Fruit fly (Drosophila melanogaster) Kc167 (cell line): Measurements from ENCODE around the gene CG13465.

Experiments
- Myc ChIP-seq: fragments of >200 bp; optimal IDR thresholded peaks from 2 replicates; lab custom pipeline; 2017; ENCODE audit warnings: missing external identifiers
- Sin3A ChIP-seq: fragments of >200 bp; optimal IDR thresholded peaks from 2 replicates; lab custom pipeline; 2018; ENCODE audit warnings: missing external identifiers
- h ChIP-seq: fragments of >200 bp; optimal IDR thresholded peaks from 3 replicates; lab custom pipeline; 2018; ENCODE audit warnings: missing external identifiers
- insv ChIP-seq: fragments of >200 bp; optimal IDR thresholded peaks from 3 replicates; lab custom pipeline; 2018; ENCODE audit warnings: missing external identifiers
- psq ChIP-seq: fragments of >200 bp; optimal IDR thresholded peaks from 2 replicates; lab custom pipeline; 2017; ENCODE audit warnings: missing external identifiers
- ttk ChIP-seq: sonication (Bioruptor generic); optimal IDR thresholded peaks from 2 replicates; lab custom pipeline; 2017; ENCODE audit warnings: missing external identifiers

Gene CG13465

dm6 chr3L:14944231-14944630 is at the start of gene CG13465:
Gene CG13465, minus strand, starts transcription at chr3L:14944331.
- no peak for TF ChIP-seq Sin3A (lab: Kevin White, UChicago)
- TF ChIP-seq psq (lab: Kevin White, UChicago), result no peak
- TF ChIP-seq h, result no peak
- no peak for TF ChIP-seq insv (lab: Kevin White, UChicago)
- TF ChIP-seq Myc (lab: Kevin White, UChicago), result no peak
- no peak for TF ChIP-seq ttk (lab: Kevin White, UChicago)

- TF ChIP-seq Myc (lab: Kevin White, UChicago) (no peak), insv (lab: Kevin White, UChicago) (no peak), Sin3A (lab: Kevin White, UChicago) (no peak), h (no peak), ttk (lab: Kevin White, UChicago) (no peak), psq (lab: Kevin White, UChicago) (no peak)
Measured at dm6 chr3L:14992807-14993206, 48.7 kb upstream of the CG13465 start.

- TF ChIP-seq ttk (lab: Kevin White, UChicago) (no peak), Sin3A (lab: Kevin White, UChicago) (no peak), h (no peak), psq (lab: Kevin White, UChicago) (no peak), Myc (lab: Kevin White, UChicago) (no peak), insv (lab: Kevin White, UChicago) (no peak)
Measured at dm6 chr3L:14992025-14992424, 47.9 kb upstream of the CG13465 start, which contains the start of gene Zip71B. Gene Zip71B, plus strand, starts transcription at chr3L:14992289.

- TF ChIP-seq psq (lab: Kevin White, UChicago) (no peak), ttk (lab: Kevin White, UChicago) (no peak), insv (lab: Kevin White, UChicago) (no peak), Sin3A (lab: Kevin White, UChicago) (no peak), Myc (lab: Kevin White, UChicago) (no peak), h (no peak)
Measured at dm6 chr3L:14989879-14990278, 45.7 kb upstream of the CG13465 start.

dm6 chr3L:14988231-14988630 is 44.1 kb upstream of the CG13465 start:
- no peak for TF ChIP-seq ttk (lab: Kevin White, UChicago)
- no peak for TF ChIP-seq insv (lab: Kevin White, UChicago)
- no peak for TF ChIP-seq Myc (lab: Kevin White, UChicago)
- no peak for TF ChIP-seq h
- TF ChIP-seq psq (lab: Kevin White, UChicago), result no peak
- TF ChIP-seq Sin3A (lab: Kevin White, UChicago), result no peak

dm6 chr3L:14986984-14987896 is 43.1 kb upstream of the CG13465 start:
- TF ChIP-seq psq (lab: Kevin White, UChicago), result no peak

- TF ChIP-seq insv (lab: Kevin White, UChicago) (no peak), h (no peak), Myc (lab: Kevin White, UChicago) (no peak), Sin3A (lab: Kevin White, UChicago) (no peak), psq (lab: Kevin White, UChicago) (no peak), ttk (lab: Kevin White, UChicago) (no peak)
Measured at dm6 chr3L:14986340-14986916, 42.3 kb upstream of the CG13465 start.

- TF ChIP-seq Sin3A (lab: Kevin White, UChicago) (no peak), insv (lab: Kevin White, UChicago) (no peak), psq (lab: Kevin White, UChicago) (no peak), h (no peak), Myc (lab: Kevin White, UChicago) (no peak), ttk (lab: Kevin White, UChicago) (no peak)
Measured at dm6 chr3L:14984521-14985150, 40.5 kb upstream of the CG13465 start, which contains the start of gene mnd. Gene mnd, plus strand, starts transcription at chr3L:14985100.

dm6 chr3L:14982675-14983084 is 38.5 kb upstream of the CG13465 start, which contains the start of gene CG5114:
Gene CG5114, plus strand, starts transcription at chr3L:14982835.
- TF ChIP-seq ttk (lab: Kevin White, UChicago) (no peak), Sin3A (lab: Kevin White, UChicago) (no peak), Myc (lab: Kevin White, UChicago) (no peak), psq (lab: Kevin White, UChicago) (no peak), h (no peak), insv (lab: Kevin White, UChicago) (no peak)

dm6 chr3L:14980038-14980437 is 35.9 kb upstream of the CG13465 start:
- TF ChIP-seq h (no peak), Myc (lab: Kevin White, UChicago) (no peak)

dm6 chr3L:14979332-14979731 is 35.2 kb upstream of the CG13465 start, which contains the start of gene CG3349:
Gene CG3349, plus strand, starts transcription at chr3L:14979620.
- TF ChIP-seq insv (lab: Kevin White, UChicago) (no peak), Myc (lab: Kevin White, UChicago) (no peak), Sin3A (lab: Kevin White, UChicago) (no peak), psq (lab: Kevin White, UChicago) (no peak), h (no peak), ttk (lab: Kevin White, UChicago) (no peak)
